Worm (Caenorhabditis elegans) whole organism, young adult: Measurements from ENCODE around the gene epg-3.
A peak's percentile ranks its signal among the peaks of the same experiment; 100 is the strongest.

Experiments used
- B0019.2 ChIP-seq: fragments of 200-800 bp; sonication (Bioruptor generic); conservative IDR thresholded peaks from 2 replicates; pipeline ENCODE4 v1.3.6; 2022; ENCODE audit warnings: missing genetic modification reagents, missing genetic modification characterization, missing compliant biosample characterization
- B0336.3 ChIP-seq: fragments of 200-800 bp; sonication (Bioruptor generic); IDR thresholded peaks from 2 replicates; pipeline ENCODE4 v1.3.6; 2022; ENCODE audit warnings: missing genetic modification characterization, missing compliant biosample characterization
- D2030.7 ChIP-seq: fragments of 200-800 bp; sonication (Bioruptor generic); IDR thresholded peaks from 2 replicates; pipeline ENCODE4 v1.3.6; 2022; ENCODE audit warnings: missing genetic modification reagents, missing genetic modification characterization, missing compliant biosample characterization
- F37B4.10 ChIP-seq: fragments of 200-800 bp; sonication (Bioruptor generic); IDR thresholded peaks from 2 replicates; pipeline ENCODE4 v1.3.6; 2022; ENCODE audit warnings: missing genetic modification characterization, missing compliant biosample characterization
- F39B2.1 ChIP-seq: fragments of 200-800 bp; sonication (Bioruptor generic); IDR thresholded peaks from 2 replicates; pipeline ENCODE4 v1.3.6; 2022; ENCODE audit warnings: missing genetic modification reagents, missing genetic modification characterization, missing compliant biosample characterization
- F55B11.4 ChIP-seq: sonication (generic microtip); optimal IDR thresholded peaks from 2 replicates; lab custom pipeline; 2016; ENCODE audit warnings: missing compliant biosample characterization, missing genetic modification characterization, borderline replicate concordance; ENCODE audit not compliant: insufficient read depth
- F57C9.4 ChIP-seq: sonication (generic microtip); optimal IDR thresholded peaks from 2 replicates; lab custom pipeline; 2017; ENCODE audit warnings: mild to moderate bottlenecking, missing genetic modification characterization, missing compliant biosample characterization
- K12H6.12 ChIP-seq: fragments of 200-800 bp; sonication (Bioruptor generic); optimal IDR thresholded peaks from 2 replicates; lab custom pipeline; 2018; ENCODE audit warnings: mild to moderate bottlenecking, missing genetic modification characterization, missing compliant biosample characterization
- ama-1 ChIP-seq, 3 experiments: fragments of 150-350 bp in 1 of 3; sonication (generic microtip) in 2 of 3; optimal IDR thresholded peaks; 2 replicates each; lab custom pipeline; 2014 to 2018; ENCODE audit warnings: missing biosample characterization in 2 of 3, missing genetic modification characterization in 2 of 3, missing genetic modification reagents in 2 of 3
- aptf-3 ChIP-seq: fragments of 200-800 bp; sonication (Bioruptor generic); IDR thresholded peaks from 2 replicates; pipeline ENCODE4 v1.3.6; 2022; ENCODE audit warnings: missing genetic modification characterization, missing compliant biosample characterization
- atf-7 ChIP-seq: sonication (generic microtip); optimal IDR thresholded peaks from 2 replicates; lab custom pipeline; 2017; ENCODE audit warnings: mild to moderate bottlenecking, missing genetic modification characterization, missing compliant biosample characterization
- attf-3 ChIP-seq: fragments of 200-800 bp; sonication (Bioruptor generic); conservative IDR thresholded peaks from 2 replicates; pipeline ENCODE4 v1.3.6; 2022; ENCODE audit warnings: missing genetic modification reagents, missing genetic modification characterization, missing compliant biosample characterization
- attf-5 ChIP-seq: fragments of 200-800 bp; sonication (Bioruptor generic); optimal IDR thresholded peaks from 2 replicates; lab custom pipeline; 2018; ENCODE audit warnings: mild to moderate bottlenecking, missing genetic modification characterization, missing compliant biosample characterization
- bed-1 ChIP-seq: fragments of 200-800 bp; sonication (Bioruptor generic); IDR thresholded peaks from 2 replicates; pipeline ENCODE4 v1.3.6; 2022; ENCODE audit warnings: missing genetic modification reagents, missing genetic modification characterization, missing compliant biosample characterization
- chd-7 ChIP-seq: sonication (generic microtip); optimal IDR thresholded peaks from 2 replicates; lab custom pipeline; 2016; ENCODE audit warnings: mild to moderate bottlenecking, missing genetic modification characterization, moderate library complexity, missing compliant biosample characterization
- dox-1 ChIP-seq: fragments of 200-800 bp; sonication (Bioruptor generic); IDR thresholded peaks from 2 replicates; pipeline ENCODE4 v1.3.6; 2022; ENCODE audit warnings: missing genetic modification reagents, missing genetic modification characterization, missing compliant biosample characterization
- dpff-1 ChIP-seq: sonication (generic microtip); optimal IDR thresholded peaks from 2 replicates; lab custom pipeline; 2017; ENCODE audit warnings: mild to moderate bottlenecking, missing genetic modification characterization, missing compliant biosample characterization
- dpl-1 ChIP-seq: fragments of 150-350 bp; optimal IDR thresholded peaks from 2 replicates; lab custom pipeline; 2014; ENCODE audit warnings: missing biosample characterization, missing genetic modification reagents, missing genetic modification characterization
- egl-18 ChIP-seq: fragments of 200-800 bp; sonication (Bioruptor generic); IDR thresholded peaks from 2 replicates; pipeline ENCODE4 v1.3.6; 2022; ENCODE audit warnings: missing genetic modification reagents, missing genetic modification characterization, missing compliant biosample characterization
- egl-44 ChIP-seq: fragments of 200-800 bp; sonication (Bioruptor generic); IDR thresholded peaks from 2 replicates; pipeline ENCODE4 v1.3.6; 2022; ENCODE audit warnings: missing genetic modification reagents, missing genetic modification characterization, missing compliant biosample characterization
- ets-4 ChIP-seq: fragments of 200-800 bp; sonication (Bioruptor generic); optimal IDR thresholded peaks from 2 replicates; lab custom pipeline; 2018; ENCODE audit warnings: mild to moderate bottlenecking, missing genetic modification characterization, missing compliant biosample characterization
- fkh-3 ChIP-seq: sonication (generic microtip); optimal IDR thresholded peaks from 2 replicates; lab custom pipeline; 2016; ENCODE audit warnings: mild to moderate bottlenecking, missing genetic modification characterization, missing compliant biosample characterization
- him-1 ChIP-seq: sonication (generic microtip); optimal IDR thresholded peaks from 2 replicates; lab custom pipeline; 2016; ENCODE audit warnings: missing genotype, missing genetic modification reagents, missing genetic modification characterization, missing compliant biosample characterization
- hmg-1.2 ChIP-seq: fragments of 200-800 bp; sonication (Bioruptor generic); IDR thresholded peaks from 2 replicates; pipeline ENCODE4 v1.3.6; 2022; ENCODE audit warnings: missing genetic modification reagents, missing genetic modification characterization, missing compliant biosample characterization
- hrde-1 ChIP-seq: sonication (generic microtip); optimal IDR thresholded peaks from 2 replicates; lab custom pipeline; 2016; ENCODE audit warnings: missing genetic modification characterization, mild to moderate bottlenecking, missing compliant biosample characterization, moderate library complexity, missing genotype, missing genetic modification reagents, borderline replicate concordance
- hsf-1 ChIP-seq: fragments of 200-800 bp; sonication (Bioruptor generic); IDR thresholded peaks from 2 replicates; pipeline ENCODE4 v1.3.6; 2022; ENCODE audit warnings: missing genetic modification reagents, missing genetic modification characterization, missing compliant biosample characterization
- let-607 ChIP-seq, 2 experiments: fragments of 200-800 bp in 1 of 2; sonication (Bioruptor generic) in 1 of 2; sonication (generic microtip) in 1 of 2; optimal IDR thresholded peaks; 2 replicates each; lab custom pipeline; 2016 to 2018; ENCODE audit warnings: mild to moderate bottlenecking in 2 of 2, missing compliant biosample characterization in 2 of 2, missing genetic modification characterization in 2 of 2, moderate library complexity in 2 of 2, missing genotype in 1 of 2
- lsl-1 ChIP-seq: fragments of 200-800 bp; sonication (Bioruptor generic); optimal IDR thresholded peaks from 2 replicates; lab custom pipeline; 2018; ENCODE audit warnings: mild to moderate bottlenecking, missing genetic modification characterization, moderate library complexity, missing compliant biosample characterization
- madf-10 ChIP-seq: sonication (generic microtip); optimal IDR thresholded peaks from 2 replicates; lab custom pipeline; 2016; ENCODE audit warnings: mild to moderate bottlenecking, missing genetic modification characterization, missing compliant biosample characterization
- madf-8 ChIP-seq: fragments of 200-800 bp; sonication (Bioruptor generic); conservative IDR thresholded peaks from 2 replicates; pipeline ENCODE4 v1.3.6; 2022; ENCODE audit warnings: missing genetic modification reagents, missing genetic modification characterization, missing compliant biosample characterization
- mes-4 ChIP-seq: sonication (generic microtip); optimal IDR thresholded peaks from 2 replicates; lab custom pipeline; 2016; ENCODE audit warnings: missing genotype, missing genetic modification characterization, missing compliant biosample characterization
- mxl-1 ChIP-seq: sonication (generic microtip); optimal IDR thresholded peaks from 2 replicates; lab custom pipeline; 2016; ENCODE audit warnings: missing genetic modification characterization, missing compliant biosample characterization
- nfya-1 ChIP-seq: sonication (generic microtip); optimal IDR thresholded peaks from 2 replicates; lab custom pipeline; 2017; ENCODE audit warnings: antibody characterized with exemption, missing compliant biosample characterization, missing genetic modification characterization, borderline replicate concordance; ENCODE audit not compliant: insufficient read depth
- nhr-90 ChIP-seq: sonication (generic microtip); optimal IDR thresholded peaks from 2 replicates; lab custom pipeline; 2016; ENCODE audit warnings: missing genotype, mild to moderate bottlenecking, missing genetic modification characterization, missing compliant biosample characterization
- rec-8 ChIP-seq, 2 experiments: sonication (generic microtip); optimal IDR thresholded peaks; 2 replicates each; lab custom pipeline; 2016; ENCODE audit warnings: mild to moderate bottlenecking in 2 of 2, missing genetic modification characterization in 2 of 2, missing genetic modification reagents in 2 of 2, missing genotype in 2 of 2, missing biosample characterization in 1 of 2, missing compliant biosample characterization in 1 of 2, moderate library complexity in 1 of 2
- rpc-1 ChIP-seq, 2 experiments: fragments of 150-350 bp in 1 of 2; sonication (generic microtip) in 1 of 2; optimal IDR thresholded peaks; 2 replicates each; lab custom pipeline; 2014 to 2018; ENCODE audit warnings: missing biosample characterization in 1 of 2, missing genetic modification characterization in 1 of 2, missing genetic modification reagents in 1 of 2, missing genotype in 1 of 2
- snpc-1.3 ChIP-seq: sonication (generic microtip); optimal IDR thresholded peaks from 2 replicates; lab custom pipeline; 2017; ENCODE audit warnings: missing genetic modification characterization, mild to moderate bottlenecking, missing compliant biosample characterization, antibody characterized with exemption, moderate library complexity, missing genotype, missing genetic modification reagents; ENCODE audit not compliant: insufficient read depth
- snpc-4 ChIP-seq, 5 experiments: fragments of 150-350 bp in 1 of 5; sonication (generic microtip) in 4 of 5; optimal IDR thresholded peaks; 2 replicates each; lab custom pipeline; 2014 to 2018; ENCODE audit warnings: missing genetic modification characterization in 5 of 5, missing biosample characterization in 3 of 5, antibody characterized with exemption in 2 of 5, mild to moderate bottlenecking in 2 of 5, missing compliant biosample characterization in 2 of 5, missing genotype in 2 of 5, moderate library complexity in 2 of 5, missing genetic modification reagents in 1 of 5
- somi-1 ChIP-seq: fragments of 200-800 bp; sonication (Bioruptor generic); optimal IDR thresholded peaks from 2 replicates; lab custom pipeline; 2018; ENCODE audit warnings: mild to moderate bottlenecking, missing genetic modification characterization, missing compliant biosample characterization
- tbp1 ChIP-seq: fragments of 200-800 bp; sonication (Bioruptor generic); optimal IDR thresholded peaks from 2 replicates; lab custom pipeline; 2018; ENCODE audit warnings: mild to moderate bottlenecking, missing genetic modification characterization, missing compliant biosample characterization
- tbx-9 ChIP-seq: sonication (generic microtip); optimal IDR thresholded peaks from 2 replicates; lab custom pipeline; 2016; ENCODE audit warnings: borderline replicate concordance, missing genetic modification characterization, inconsistent platforms, missing compliant biosample characterization
- unc-130 ChIP-seq: sonication (generic microtip); optimal IDR thresholded peaks from 2 replicates; lab custom pipeline; 2016; ENCODE audit warnings: missing genetic modification reagents, missing genetic modification characterization, missing compliant biosample characterization
- zfh-2 ChIP-seq: fragments of 200-800 bp; sonication (Bioruptor generic); conservative IDR thresholded peaks from 2 replicates; pipeline ENCODE4 v1.3.6; 2022; ENCODE audit warnings: missing genetic modification reagents, missing genetic modification characterization, missing compliant biosample characterization
- ztf-25 ChIP-seq: fragments of 200-800 bp; sonication (Bioruptor generic); IDR thresholded peaks from 2 replicates; pipeline ENCODE4 v1.3.6; 2022; ENCODE audit warnings: missing genetic modification reagents, missing genetic modification characterization, missing compliant biosample characterization
- ztf-26 ChIP-seq: sonication (generic microtip); optimal IDR thresholded peaks from 2 replicates; lab custom pipeline; 2017; ENCODE audit warnings: missing genetic modification characterization, missing compliant biosample characterization
- ztf-28 ChIP-seq: fragments of 200-800 bp; sonication (Bioruptor generic); IDR thresholded peaks from 2 replicates; pipeline ENCODE4 v1.3.6; 2022; ENCODE audit warnings: missing genetic modification reagents, missing genetic modification characterization, missing compliant biosample characterization
- ztf-6 ChIP-seq: fragments of 200-800 bp; sonication (Bioruptor generic); IDR thresholded peaks from 2 replicates; pipeline ENCODE4 v1.3.6; 2022; ENCODE audit warnings: missing genetic modification reagents, missing genetic modification characterization, missing compliant biosample characterization

epg-3 gene

ce11 chrIII:12977559-12977958, 43.0 kb downstream of the epg-3 start, which contains the start of gene ZK1010.2 (continued):
- no peak for TF ChIP-seq aptf-3
- TF ChIP-seq dpl-1 (GFP tag; lab: Kevin White, UChicago) = no peak
- TF ChIP-seq mxl-1 (tag; lab: Kevin White, UChicago) = no peak
- TF ChIP-seq attf-5 (GFP tag; lab: Kevin White, UChicago) = no peak
- TF ChIP-seq F57C9.4 (tag; lab: Kevin White, UChicago) = no peak
- TF ChIP-seq rpc-1 (optimal IDR thresholded peaks at IDR 0.05; lab: Kevin White, UChicago) = no peak
- TF ChIP-seq rpc-1 (tag; optimal IDR thresholded peaks at IDR 0.05; lab: Kevin White, UChicago) = no peak
- TF ChIP-seq tbp1 (GFP tag; lab: Kevin White, UChicago) = no peak
- TF ChIP-seq nhr-90 = no peak
- peak; percentile 40 for TF ChIP-seq hrde-1
- no peak for TF ChIP-seq tbx-9 (tag; lab: Kevin White, UChicago)
- TF ChIP-seq snpc-4 (GFP tag; optimal IDR thresholded peaks at IDR 0.05; lab: Kevin White, UChicago) = no peak
- no peak for TF ChIP-seq snpc-4 (tag; optimal IDR thresholded peaks at IDR 0.05; lab: Kevin White, UChicago)
- peak; percentile 92 for TF ChIP-seq B0336.3
- no peak for TF ChIP-seq fkh-3 (tag; lab: Kevin White, UChicago)
- no peak for TF ChIP-seq F37B4.10 (GFP tag; lab: Robert Waterston, UW)
- no peak for TF ChIP-seq attf-3 (GFP tag; lab: Robert Waterston, UW)
- no peak for TF ChIP-seq dox-1 (GFP tag; lab: Robert Waterston, UW)
- peak; percentile 29; the same call in 1 of the 2 replicates for TF ChIP-seq hmg-1.2 (GFP tag; lab: Robert Waterston, UW)
- no peak for TF ChIP-seq ztf-26 (tag; lab: Kevin White, UChicago)
- TF ChIP-seq ztf-25 (GFP tag; lab: Robert Waterston, UW) = no peak
- no peak for TF ChIP-seq madf-8
- TF ChIP-seq mes-4 (tag; lab: Kevin White, UChicago) = peak; percentile 11
- peak; percentile 71 for TF ChIP-seq hsf-1 (GFP tag; lab: Robert Waterston, UW)
- no peak for TF ChIP-seq let-607 (tag; optimal IDR thresholded peaks at IDR 0.05; lab: Kevin White, UChicago)
- no peak for TF ChIP-seq K12H6.12
- no peak for TF ChIP-seq him-1 (tag; lab: Kevin White, UChicago)
- no peak for TF ChIP-seq bed-1 (GFP tag; lab: Robert Waterston, UW)
- no peak for TF ChIP-seq nfya-1 (tag; lab: Kevin White, UChicago)
- TF ChIP-seq zfh-2 (GFP tag; lab: Robert Waterston, UW) = no peak
- no peak for TF ChIP-seq ama-1 (optimal IDR thresholded peaks at IDR 0.05; lab: Kevin White, UChicago)
- TF ChIP-seq ama-1 (GFP tag; optimal IDR thresholded peaks at IDR 0.05; lab: Kevin White, UChicago) = no peak
- no peak for TF ChIP-seq B0019.2 (GFP tag; lab: Robert Waterston, UW)
- no peak for TF ChIP-seq unc-130 (GFP tag; lab: Kevin White, UChicago)
- TF ChIP-seq lsl-1 (GFP tag; lab: Kevin White, UChicago) = peak; percentile 30
- TF ChIP-seq somi-1 (GFP tag; lab: Kevin White, UChicago) = no peak
- no peak for TF ChIP-seq dpff-1
- no peak for TF ChIP-seq ztf-6 (GFP tag; lab: Robert Waterston, UW)
- no peak for TF ChIP-seq ets-4
- TF ChIP-seq F55B11.4 (tag; lab: Kevin White, UChicago) = no peak
- no peak for TF ChIP-seq atf-7
- TF ChIP-seq rec-8 (tag; optimal IDR thresholded peaks at IDR 0.05; lab: Kevin White, UChicago) = no peak
- no peak for TF ChIP-seq F39B2.1 (GFP tag; lab: Robert Waterston, UW)
- no peak for TF ChIP-seq madf-10 (tag; lab: Kevin White, UChicago)
- no peak for TF ChIP-seq egl-18 (GFP tag; lab: Robert Waterston, UW)
- peak; percentile 41; the same call in 1 of the 2 replicates for TF ChIP-seq D2030.7
- TF ChIP-seq egl-44 = 0 out of 2 replicates have a peak, but pooled peaks have one; percentile 48
- TF ChIP-seq snpc-1.3 (tag; lab: Kevin White, UChicago) = no peak
- no peak for TF ChIP-seq ztf-28 (GFP tag; lab: Robert Waterston, UW)
- TF ChIP-seq chd-7 = peak; percentile 7
